Worm (Caenorhabditis elegans) whole organism, L4/young adult: Measurements from ENCODE around the gene txbp-3.

ENCODE experiments used
- W03F9.2 ChIP-seq: fragments of 150-350 bp; optimal IDR thresholded peaks from 2 replicates; lab custom pipeline; 2014; ENCODE audit warnings: missing biosample characterization, missing genetic modification characterization
- him-1 ChIP-seq: sonication (generic microtip); optimal IDR thresholded peaks from 2 replicates; lab custom pipeline; 2016; ENCODE audit warnings: missing genotype, missing genetic modification reagents, missing genetic modification characterization, missing compliant biosample characterization

ce11 chrIII:5002231-5002630 is 45.0 kb downstream of the txbp-3 start, which contains the start of gene R144.10:
- no peak for TF ChIP-seq him-1 (tag; lab: Kevin White, UChicago)
- TF ChIP-seq W03F9.2 (tag; lab: Kevin White, UChicago) = no peak
